Fruit fly (Drosophila melanogaster) whole organism, embryonic: ENCODE results near the gene Tom40.
A peak's percentile ranks its signal among the peaks of the same experiment; 100 is the strongest.

ENCODE experiments used
- CG31441 ChIP-seq: fragments of 200-800 bp; sonication (Bioruptor generic); IDR thresholded peaks from 2 replicates; pipeline ENCODE4 v1.3.6; 2022; ENCODE audit warnings: missing biosample characterization, missing genetic modification characterization
- Myb ChIP-seq: fragments of 200-800 bp; sonication (Bioruptor generic); optimal IDR thresholded peaks from 2 replicates; lab custom pipeline; 2016; ENCODE audit warnings: missing biosample characterization, missing genetic modification characterization
- dpn ChIP-seq, 2 experiments: fragments of 200-800 bp; sonication (Bioruptor generic); optimal IDR thresholded peaks; 3 replicates each; lab custom pipeline; 2016; ENCODE audit warnings: missing biosample characterization in 2 of 2, missing genetic modification characterization in 2 of 2
- gt ChIP-seq: fragments of 200-800 bp; sonication (Bioruptor generic); IDR thresholded peaks from 2 replicates; pipeline ENCODE4 v1.3.6; 2022; ENCODE audit warnings: missing biosample characterization, missing genetic modification characterization
- row ChIP-seq: fragments of 200-800 bp; sonication (Bioruptor generic); IDR thresholded peaks from 3 replicates; pipeline ENCODE4 v1.3.6; 2022; ENCODE audit warnings: missing biosample characterization, missing genetic modification characterization
- ttk ChIP-seq: fragments of 200-800 bp; sonication (Bioruptor generic); IDR thresholded peaks from 2 replicates; pipeline ENCODE4 v2.1.2; 2022; ENCODE audit warnings: missing biosample characterization, missing genetic modification characterization

- TF ChIP-seq CG31441 = peak; percentile 95
- TF ChIP-seq row (GFP tag; lab: Robert Waterston, UW) = peak; percentile 89
- TF ChIP-seq ttk = peak; percentile 82
- peak; percentile 91 to 93 for TF ChIP-seq dpn (GFP tag; optimal IDR thresholded peaks at IDR 0.05; lab: Kevin White, UChicago)
- TF ChIP-seq Myb (GFP tag; lab: Kevin White, UChicago) = peak; percentile 83
- TF ChIP-seq gt = no peak
These were observed 27.6 kb upstream of the Tom40 start, which contains the start of gene CHES-1-like for dm6 chrX:7708942-7709707.
